Fruit fly (Drosophila melanogaster) whole organism, embryonic: ENCODE results near the gene dlt.

Experiments used
- Atf-2 ChIP-seq: fragments of 200-800 bp; sonication (Bioruptor generic); optimal IDR thresholded peaks from 2 replicates; lab custom pipeline; 2016; ENCODE audit warnings: missing biosample characterization, missing genetic modification characterization
- CG10959 ChIP-seq: fragments of 200-800 bp; sonication (Bioruptor generic); IDR thresholded peaks from 2 replicates; pipeline ENCODE4 v1.3.6; 2022; ENCODE audit warnings: missing biosample characterization, missing genetic modification characterization
- CG11398 ChIP-seq: fragments of 200-800 bp; sonication (Bioruptor generic); optimal IDR thresholded peaks from 2 replicates; lab custom pipeline; 2016; ENCODE audit warnings: missing biosample characterization, missing genetic modification characterization
- CG11456 ChIP-seq: fragments of 200-800 bp; sonication (Bioruptor generic); IDR thresholded peaks from 3 replicates; pipeline ENCODE4 v1.3.6; 2022; ENCODE audit warnings: missing biosample characterization, missing genetic modification characterization
- CG11504 ChIP-seq: fragments of 200-800 bp; sonication (Bioruptor generic); optimal IDR thresholded peaks from 3 replicates; lab custom pipeline; 2019; ENCODE audit warnings: missing biosample characterization, mild to moderate bottlenecking, missing genetic modification characterization, moderate library complexity
- CG13894 ChIP-seq: fragments of 200-800 bp; sonication (Bioruptor generic); optimal IDR thresholded peaks from 3 replicates; lab custom pipeline; 2018; ENCODE audit warnings: missing biosample characterization, mild to moderate bottlenecking, missing genetic modification characterization, moderate library complexity
- CG14014 ChIP-seq: fragments of 200-800 bp; sonication (Bioruptor generic); IDR thresholded peaks from 2 replicates; pipeline ENCODE4 v1.3.6; 2022; ENCODE audit warnings: missing biosample characterization, missing genetic modification characterization
- CG15479 ChIP-seq: fragments of 200-800 bp; sonication (Bioruptor generic); optimal IDR thresholded peaks from 3 replicates; lab custom pipeline; 2019; ENCODE audit warnings: missing biosample characterization, mild to moderate bottlenecking, missing genetic modification characterization, moderate library complexity
- CG1602 ChIP-seq: fragments of 200-800 bp; sonication (Bioruptor generic); optimal IDR thresholded peaks from 3 replicates; lab custom pipeline; 2016; ENCODE audit warnings: missing biosample characterization, missing genetic modification characterization
- CG16815 ChIP-seq: fragments of 200-800 bp; sonication (Bioruptor generic); optimal IDR thresholded peaks from 3 replicates; lab custom pipeline; 2017; ENCODE audit warnings: missing biosample characterization, mild to moderate bottlenecking, missing genetic modification characterization
- CG17385 ChIP-seq: fragments of 200-800 bp; sonication (Bioruptor generic); optimal IDR thresholded peaks from 3 replicates; lab custom pipeline; 2018; ENCODE audit warnings: missing biosample characterization, mild to moderate bottlenecking, missing genetic modification characterization
- CG1832 ChIP-seq: fragments of 200-800 bp; sonication (Bioruptor generic); optimal IDR thresholded peaks from 2 replicates; lab custom pipeline; 2017; ENCODE audit warnings: missing biosample characterization, mild to moderate bottlenecking, missing genetic modification characterization, inconsistent platforms
- CG18599 ChIP-seq: fragments of 200-800 bp; sonication (Bioruptor generic); optimal IDR thresholded peaks from 3 replicates; lab custom pipeline; 2017; ENCODE audit warnings: missing biosample characterization, missing genetic modification characterization, mild to moderate bottlenecking, moderate library complexity, missing genetic modification reagents
- CG2889 ChIP-seq: fragments of 200-800 bp; sonication (Bioruptor generic); IDR thresholded peaks from 3 replicates; pipeline ENCODE4 v1.3.6; 2022; ENCODE audit warnings: missing biosample characterization, missing genetic modification characterization
- CG30020 ChIP-seq: fragments of 200-800 bp; optimal IDR thresholded peaks from 2 replicates; lab custom pipeline; 2019; ENCODE audit warnings: missing biosample characterization, mild to moderate bottlenecking, missing genetic modification characterization, moderate library complexity
- CG30431 ChIP-seq: fragments of 200-800 bp; sonication (Bioruptor generic); optimal IDR thresholded peaks from 2 replicates; lab custom pipeline; 2017; ENCODE audit warnings: missing biosample characterization, missing genetic modification characterization
- CG31388 ChIP-seq: fragments of 200-800 bp; sonication (Bioruptor generic); optimal IDR thresholded peaks from 2 replicates; lab custom pipeline; 2016; ENCODE audit warnings: missing biosample characterization, missing genetic modification characterization
- CG33557 ChIP-seq: fragments of 200-800 bp; sonication (Bioruptor generic); optimal IDR thresholded peaks from 2 replicates; lab custom pipeline; 2019; ENCODE audit warnings: missing biosample characterization, mild to moderate bottlenecking, missing genetic modification characterization, moderate library complexity
- CG34224 ChIP-seq: fragments of 200-800 bp; sonication (Bioruptor generic); IDR thresholded peaks from 3 replicates; pipeline ENCODE4 v1.3.6; 2022; ENCODE audit warnings: missing biosample characterization, missing genetic modification characterization; ENCODE audit not compliant: partially characterized antibody
- CG4424 ChIP-seq: fragments of 200-800 bp; sonication (Bioruptor generic); optimal IDR thresholded peaks from 3 replicates; lab custom pipeline; 2016; ENCODE audit warnings: missing biosample characterization, missing genetic modification characterization
- CG5180 ChIP-seq: fragments of 200-800 bp; sonication (Bioruptor generic); optimal IDR thresholded peaks from 3 replicates; lab custom pipeline; 2017; ENCODE audit warnings: missing biosample characterization, missing genetic modification characterization, mild to moderate bottlenecking, moderate library complexity, missing genetic modification reagents
- CG7987 ChIP-seq: fragments of 200-800 bp; sonication (Bioruptor generic); optimal IDR thresholded peaks from 2 replicates; lab custom pipeline; 2018; ENCODE audit warnings: missing biosample characterization, mild to moderate bottlenecking, missing genetic modification characterization, moderate library complexity
- CG8281 ChIP-seq: fragments of 200-800 bp; sonication (Bioruptor generic); optimal IDR thresholded peaks from 2 replicates; lab custom pipeline; 2018; ENCODE audit warnings: missing biosample characterization, mild to moderate bottlenecking, missing genetic modification characterization, moderate library complexity
- CG8290 ChIP-seq, 3 experiments: fragments of 200-800 bp; sonication (Bioruptor generic); optimal IDR thresholded peaks; 2 replicates each; lab custom pipeline; 2016 to 2019; ENCODE audit warnings: missing biosample characterization in 3 of 3, missing genetic modification characterization in 3 of 3, mild to moderate bottlenecking in 2 of 3, moderate library complexity in 1 of 3
- CG8359 ChIP-seq: fragments of 200-800 bp; sonication (Bioruptor generic); optimal IDR thresholded peaks from 2 replicates; lab custom pipeline; 2017; ENCODE audit warnings: missing biosample characterization, mild to moderate bottlenecking, missing genetic modification characterization, borderline replicate concordance
- CG9727 ChIP-seq: fragments of 200-800 bp; sonication (Bioruptor generic); optimal IDR thresholded peaks from 3 replicates; lab custom pipeline; 2017; ENCODE audit warnings: missing biosample characterization, mild to moderate bottlenecking, missing genetic modification characterization
- CkIIα-i1 ChIP-seq: fragments of 200-800 bp; sonication (Bioruptor generic); IDR thresholded peaks from 2 replicates; pipeline ENCODE4 v1.3.6; 2022; ENCODE audit warnings: missing biosample characterization, missing genetic modification characterization
- D19B ChIP-seq: fragments of 200-800 bp; sonication (Bioruptor generic); optimal IDR thresholded peaks from 2 replicates; lab custom pipeline; 2017; ENCODE audit warnings: missing biosample characterization, mild to moderate bottlenecking, missing genetic modification characterization
- ERR ChIP-seq: fragments of 200-800 bp; sonication (Bioruptor generic); optimal IDR thresholded peaks from 2 replicates; lab custom pipeline; 2016; ENCODE audit warnings: missing biosample characterization, missing genetic modification characterization
- Gug ChIP-seq: fragments of 200-800 bp; sonication (Bioruptor generic); IDR thresholded peaks from 4 replicates; pipeline ENCODE4 v1.3.6; 2022; ENCODE audit warnings: missing biosample characterization, missing genetic modification characterization
- Hand ChIP-seq: fragments of 200-800 bp; sonication (Bioruptor generic); optimal IDR thresholded peaks from 2 replicates; lab custom pipeline; 2017; ENCODE audit warnings: mild to moderate bottlenecking, missing biosample characterization, missing genetic modification reagents, missing genetic modification characterization
- Hey ChIP-seq: fragments of 200-800 bp; sonication (Bioruptor generic); optimal IDR thresholded peaks from 3 replicates; lab custom pipeline; 2018; ENCODE audit warnings: missing biosample characterization, mild to moderate bottlenecking, missing genetic modification characterization
- Hsf ChIP-seq: fragments of 200-800 bp; sonication (Bioruptor generic); optimal IDR thresholded peaks from 3 replicates; lab custom pipeline; 2016; ENCODE audit warnings: missing biosample characterization, missing genetic modification characterization
- NC2α ChIP-seq: fragments of 200-800 bp; sonication (Bioruptor generic); optimal IDR thresholded peaks from 2 replicates; lab custom pipeline; 2016; ENCODE audit warnings: missing biosample characterization, missing genetic modification characterization
- Ssrp ChIP-seq: fragments of 200-800 bp; sonication (Bioruptor generic); optimal IDR thresholded peaks from 2 replicates; lab custom pipeline; 2018; ENCODE audit warnings: missing biosample characterization, mild to moderate bottlenecking, missing genetic modification characterization, moderate library complexity
- TFAM ChIP-seq: fragments of 200-800 bp; sonication (Bioruptor generic); optimal IDR thresholded peaks from 2 replicates; lab custom pipeline; 2017; ENCODE audit warnings: missing biosample characterization, missing genetic modification characterization, inconsistent platforms
- abd-A ChIP-seq: fragments of 200-800 bp; sonication (Bioruptor generic); optimal IDR thresholded peaks from 3 replicates; lab custom pipeline; 2019; ENCODE audit warnings: missing biosample characterization, mild to moderate bottlenecking, missing genetic modification characterization, moderate library complexity
- dimm ChIP-seq: fragments of 200-800 bp; sonication (Bioruptor generic); IDR thresholded peaks from 2 replicates; pipeline ENCODE4 v1.3.6; 2022; ENCODE audit warnings: missing biosample characterization, missing genetic modification characterization
- ems ChIP-seq: fragments of 200-800 bp; sonication (Bioruptor generic); optimal IDR thresholded peaks from 3 replicates; lab custom pipeline; 2016; ENCODE audit warnings: missing biosample characterization, missing genetic modification characterization
- fd64A ChIP-seq: fragments of 200-800 bp; sonication (Bioruptor generic); optimal IDR thresholded peaks from 3 replicates; lab custom pipeline; 2018; ENCODE audit warnings: missing biosample characterization, mild to moderate bottlenecking, missing genetic modification characterization
- ftz-f1 ChIP-seq: fragments of 200-800 bp; sonication (Bioruptor generic); optimal IDR thresholded peaks from 2 replicates; lab custom pipeline; 2016; ENCODE audit warnings: missing biosample characterization, missing genetic modification characterization
- gsb-n ChIP-seq: fragments of 200-800 bp; sonication (Bioruptor generic); optimal IDR thresholded peaks from 3 replicates; lab custom pipeline; 2018; ENCODE audit warnings: missing biosample characterization, mild to moderate bottlenecking, missing genetic modification characterization
- ind ChIP-seq: fragments of 200-800 bp; sonication (Bioruptor generic); optimal IDR thresholded peaks from 3 replicates; lab custom pipeline; 2016; ENCODE audit warnings: missing biosample characterization, missing genetic modification characterization
- ken ChIP-seq: fragments of 200-800 bp; sonication (Bioruptor generic); IDR thresholded peaks from 3 replicates; pipeline ENCODE4 v1.3.6; 2022; ENCODE audit warnings: missing biosample characterization, missing genetic modification characterization
- klu ChIP-seq: fragments of 200-800 bp; sonication (Bioruptor generic); IDR thresholded peaks from 2 replicates; pipeline ENCODE4 v1.3.6; 2022; ENCODE audit warnings: missing biosample characterization, missing genetic modification characterization
- nau ChIP-seq: fragments of 200-800 bp; sonication (Bioruptor generic); optimal IDR thresholded peaks from 3 replicates; lab custom pipeline; 2017; ENCODE audit warnings: missing biosample characterization, mild to moderate bottlenecking, missing genetic modification characterization, missing genetic modification reagents
- stc ChIP-seq: fragments of 200-800 bp; sonication (Bioruptor generic); IDR thresholded peaks from 2 replicates; pipeline ENCODE4 v1.3.6; 2022; ENCODE audit warnings: missing biosample characterization, missing genetic modification characterization
- tap ChIP-seq: fragments of 200-800 bp; optimal IDR thresholded peaks from 3 replicates; lab custom pipeline; 2019; ENCODE audit warnings: missing biosample characterization, mild to moderate bottlenecking, missing genetic modification characterization, moderate library complexity
- vfl ChIP-seq: fragments of 200-800 bp; sonication (Bioruptor generic); optimal IDR thresholded peaks from 2 replicates; lab custom pipeline; 2016; ENCODE audit warnings: missing biosample characterization, missing genetic modification characterization

dlt gene

dm6 chr3L:1794164-1794942, 775 bp downstream of the dlt start (continued):
- TF ChIP-seq CG11398: peak; percentile 27
- TF ChIP-seq Gug (GFP tag; lab: Robert Waterston, UW): no peak
- no peak for TF ChIP-seq gsb-n (tag; lab: Kevin White, UChicago)
- TF ChIP-seq CG1602 (GFP tag; lab: Kevin White, UChicago): no peak
- TF ChIP-seq vfl: no peak
- TF ChIP-seq TFAM: no peak
- peak; percentile 47 for TF ChIP-seq CG5180 (GFP tag; lab: Kevin White, UChicago)
- no peak for TF ChIP-seq CG11504 (tag; lab: Kevin White, UChicago)
- TF ChIP-seq CG14014: peak; percentile 44; the same call in 1 of the 2 replicates
- TF ChIP-seq Hand (GFP tag; lab: Kevin White, UChicago): no peak
- TF ChIP-seq Hsf (GFP tag; lab: Kevin White, UChicago): no peak
- TF ChIP-seq CG8290 (GFP tag; optimal IDR thresholded peaks at IDR 0.05; lab: Kevin White, UChicago): no peak
- no peak for TF ChIP-seq CG8290 (tag; optimal IDR thresholded peaks at IDR 0.05; lab: Kevin White, UChicago)
- no peak for TF ChIP-seq CG8359 (GFP tag; lab: Kevin White, UChicago)
- no peak for TF ChIP-seq CkIIα-i1 (GFP tag; lab: Robert Waterston, UW)
- no peak for TF ChIP-seq CG30020
- peak; percentile 98 for TF ChIP-seq abd-A (tag; lab: Kevin White, UChicago)
- TF ChIP-seq CG4424 (GFP tag; lab: Kevin White, UChicago): no peak
- TF ChIP-seq fd64A (GFP tag; lab: Kevin White, UChicago): no peak
- TF ChIP-seq NC2α (GFP tag; lab: Kevin White, UChicago): no peak
- no peak for TF ChIP-seq CG33557 (GFP tag; lab: Kevin White, UChicago)
- TF ChIP-seq klu (GFP tag; lab: Robert Waterston, UW): no peak
- TF ChIP-seq CG31388: no peak
- TF ChIP-seq ERR (GFP tag; lab: Kevin White, UChicago): no peak
- peak; percentile 26; the same call in 1 of the 3 replicates for TF ChIP-seq CG11456 (GFP tag; lab: Robert Waterston, UW)
- TF ChIP-seq CG13894 (tag; lab: Kevin White, UChicago): peak; percentile 74
- peak; percentile 63 for TF ChIP-seq CG1832 (GFP tag; lab: Kevin White, UChicago)
- peak; percentile 91 for TF ChIP-seq CG15479 (GFP tag; lab: Kevin White, UChicago)
- peak; percentile 49 for TF ChIP-seq Hey (tag; lab: Kevin White, UChicago)
- no peak for TF ChIP-seq CG8281 (tag; lab: Kevin White, UChicago)
- TF ChIP-seq D19B (GFP tag; lab: Kevin White, UChicago): no peak
- no peak for TF ChIP-seq CG2889 (GFP tag; lab: Robert Waterston, UW)
- no peak for TF ChIP-seq Atf-2 (GFP tag; lab: Kevin White, UChicago)
- peak; percentile 55 for TF ChIP-seq CG7987 (GFP tag; lab: Kevin White, UChicago)
- TF ChIP-seq CG30431 (GFP tag; lab: Kevin White, UChicago): no peak
- TF ChIP-seq CG16815: no peak
- peak; percentile 31 for TF ChIP-seq CG9727
- TF ChIP-seq stc (GFP tag; lab: Robert Waterston, UW): no peak
- TF ChIP-seq CG18599 (GFP tag; lab: Kevin White, UChicago): peak; percentile 50
- no peak for TF ChIP-seq tap (tag; lab: Kevin White, UChicago)
- no peak for TF ChIP-seq CG10959 (GFP tag; lab: Robert Waterston, UW)
- TF ChIP-seq CG17385 (GFP tag; lab: Kevin White, UChicago): no peak
- peak; percentile 54 for TF ChIP-seq ftz-f1
- TF ChIP-seq nau (GFP tag; lab: Kevin White, UChicago): no peak
- no peak for TF ChIP-seq dimm (GFP tag; lab: Robert Waterston, UW)
- TF ChIP-seq Ssrp: no peak
- no peak for TF ChIP-seq ind
- TF ChIP-seq CG34224 (GFP tag; lab: Robert Waterston, UW): no peak; the same call in 2 of the 3 replicates
- TF ChIP-seq ken: no peak
- no peak for TF ChIP-seq ems
